Fruit fly (Drosophila melanogaster): ENCODE results near the gene CG10680.

Gene CG10680

dm6 chr2L:19966410-19966809 lies 2.5 kb downstream of the CG10680 start, which contains the start of gene OS9:
Gene OS9, minus strand, starts transcription at chr2L:19966510.
- TF ChIP-seq Spps (tag; optimal IDR thresholded peaks at IDR 0.05): no peak
- TF ChIP-seq Lim3 (GFP tag; IDR thresholded peaks at IDR 0.05): no peak
- no peak for TF ChIP-seq CG17361 (GFP tag; IDR thresholded peaks at IDR 0.05)
- no peak for TF ChIP-seq TFAM (GFP tag; optimal IDR thresholded peaks at IDR 0.05)
- no peak for TF ChIP-seq CG5245 (GFP tag; optimal IDR thresholded peaks at IDR 0.05)
- no peak for TF ChIP-seq CG14014 (GFP tag; IDR thresholded peaks at IDR 0.05)

dm6 chr2L:19967390-19967789 lies 3.5 kb downstream of the CG10680 start, which contains the start of gene Hf:
Gene Hf, minus strand, starts transcription at chr2L:19967685.
- no peak for TF ChIP-seq vnd (GFP tag; IDR thresholded peaks at IDR 0.05; ENCODE audit: partially characterized antibody)
- TF ChIP-seq CG34376 (GFP tag; optimal IDR thresholded peaks at IDR 0.05): peak; percentile 19

- no peak for TF ChIP-seq tll (GFP tag; optimal IDR thresholded peaks at IDR 0.05)
- no peak for TF ChIP-seq kay (GFP tag; optimal IDR thresholded peaks at IDR 0.05)
- no peak for TF ChIP-seq CG15696 (tag; optimal IDR thresholded peaks at IDR 0.05)
- TF ChIP-seq chm (GFP tag; IDR thresholded peaks at IDR 0.05): no peak
- no peak for TF ChIP-seq CG32532 (GFP tag; IDR thresholded peaks at IDR 0.05)
- no peak for TF ChIP-seq CG1602 (GFP tag; optimal IDR thresholded peaks at IDR 0.05)
- no peak for TF ChIP-seq GATAe (GFP tag; conservative IDR thresholded peaks at IDR 0.05)
- peak; percentile 65 for TF ChIP-seq Ets65A (GFP tag)
- TF ChIP-seq repo (GFP tag; optimal IDR thresholded peaks at IDR 0.05): no peak
- no peak for TF ChIP-seq HHEX (GFP tag; optimal IDR thresholded peaks at IDR 0.05)
- TF ChIP-seq CG7786 (GFP tag; optimal IDR thresholded peaks at IDR 0.05): no peak
- no peak for TF ChIP-seq Dip2 (GFP tag; IDR thresholded peaks at IDR 0.05)
- TF ChIP-seq lab (GFP tag; optimal IDR thresholded peaks at IDR 0.05): peak; percentile 30
- no peak for TF ChIP-seq slou (GFP tag; optimal IDR thresholded peaks at IDR 0.05)
- TF ChIP-seq CG13296 (GFP tag; optimal IDR thresholded peaks at IDR 0.05): peak; percentile 7
- no peak for TF ChIP-seq Sox100B (GFP tag; optimal IDR thresholded peaks at IDR 0.05)
- TF ChIP-seq br (optimal IDR thresholded peaks at IDR 0.05): no peak
- TF ChIP-seq CG12236 (GFP tag; optimal IDR thresholded peaks at IDR 0.05): no peak
- 0 out of 3 replicates have a peak, but pooled peaks have one; percentile 30 for TF ChIP-seq ci (GFP tag; IDR thresholded peaks at IDR 0.05)
- TF ChIP-seq ewg (GFP tag; optimal IDR thresholded peaks at IDR 0.05): no peak
- TF ChIP-seq sens (GFP tag): peak; percentile 57
- no peak for TF ChIP-seq gsb-n (tag; optimal IDR thresholded peaks at IDR 0.05)
- peak; percentile 15 for TF ChIP-seq CG2678 (tag; optimal IDR thresholded peaks at IDR 0.05)
- TF ChIP-seq chinmo (GFP tag; IDR thresholded peaks at IDR 0.05; ENCODE audit: partially characterized antibody): no peak
- TF ChIP-seq Drgx (GFP tag; IDR thresholded peaks at IDR 0.05): no peak
- TF ChIP-seq disco-r (GFP tag; optimal IDR thresholded peaks at IDR 0.05): no peak
- peak; percentile 2 for TF ChIP-seq CG15269 (tag; optimal IDR thresholded peaks at IDR 0.05)
- TF ChIP-seq chn (GFP tag; optimal IDR thresholded peaks at IDR 0.05): no peak
- peak; percentile 63 for TF ChIP-seq Med (GFP tag)
- TF ChIP-seq ken (GFP tag; IDR thresholded peaks at IDR 0.05): no peak
- TF ChIP-seq Bteb2 (GFP tag; optimal IDR thresholded peaks at IDR 0.05): no peak
- no peak for TF ChIP-seq CG10979 (tag; optimal IDR thresholded peaks at IDR 0.05)
- TF ChIP-seq Hmr (GFP tag; optimal IDR thresholded peaks at IDR 0.05): peak; percentile 17
- TF ChIP-seq cad (GFP tag; optimal IDR thresholded peaks at IDR 0.05): no peak
- TF ChIP-seq Pdp1 (GFP tag; optimal IDR thresholded peaks at IDR 0.05): peak in 1 of 2 experiments; percentile 58
- TF ChIP-seq nerfin-1 (tag; optimal IDR thresholded peaks at IDR 0.05): no peak
- no peak for TF ChIP-seq Deaf1 (tag; optimal IDR thresholded peaks at IDR 0.05)
Measured at dm6 chr2L:19987875-19988665, 24.1 kb downstream of the CG10680 start.

Data from whole organism, embryonic.